Fruit fly (Drosophila melanogaster) whole organism, embryonic: ENCODE results near the gene AcCoAS.

Source experiments
- ATbp ChIP-seq: fragments of 200-800 bp; sonication (Bioruptor generic); optimal IDR thresholded peaks from 2 replicates; lab custom pipeline; 2017; ENCODE audit warnings: missing biosample characterization, mild to moderate bottlenecking, missing genetic modification characterization, missing genetic modification reagents
- Adf1 ChIP-seq: fragments of 200-800 bp; sonication (Bioruptor generic); IDR thresholded peaks from 2 replicates; pipeline ENCODE4 v1.3.6; 2022; ENCODE audit warnings: missing biosample characterization, missing genetic modification characterization
- Antp ChIP-seq: fragments of 200-800 bp; sonication (Bioruptor generic); optimal IDR thresholded peaks from 3 replicates; lab custom pipeline; 2016; ENCODE audit warnings: missing biosample characterization, missing genetic modification characterization
- Awh ChIP-seq: fragments of 200-800 bp; sonication (Bioruptor generic); IDR thresholded peaks from 2 replicates; pipeline ENCODE4, ENCODE4 v1.3.6; 2022; ENCODE audit warnings: missing biosample characterization, missing genetic modification characterization
- C15 ChIP-seq: fragments of 200-800 bp; sonication (Bioruptor generic); IDR thresholded peaks from 3 replicates; pipeline ENCODE4 v1.3.6; 2022; ENCODE audit warnings: missing biosample characterization, missing genetic modification characterization
- CG10147 ChIP-seq: fragments of 200-800 bp; sonication (Bioruptor generic); optimal IDR thresholded peaks from 2 replicates; lab custom pipeline; 2019; ENCODE audit warnings: missing biosample characterization, mild to moderate bottlenecking, missing genetic modification characterization, moderate library complexity
- CG1024 ChIP-seq: fragments of 200-800 bp; sonication (Bioruptor generic); IDR thresholded peaks from 2 replicates; pipeline ENCODE4 v1.3.6; 2022; ENCODE audit warnings: missing biosample characterization, missing genetic modification characterization
- CG10654 ChIP-seq: fragments of 200-800 bp; sonication (Bioruptor generic); optimal IDR thresholded peaks from 2 replicates; lab custom pipeline; 2016; ENCODE audit warnings: missing biosample characterization, missing genetic modification characterization
- CG11560 ChIP-seq: fragments of 200-800 bp; sonication (Bioruptor generic); IDR thresholded peaks from 3 replicates; pipeline ENCODE4 v1.3.6; 2022; ENCODE audit warnings: missing biosample characterization, missing genetic modification characterization
- CG12659 ChIP-seq: fragments of 200-800 bp; sonication (Bioruptor generic); optimal IDR thresholded peaks from 3 replicates; lab custom pipeline; 2017; ENCODE audit warnings: mild to moderate bottlenecking, missing biosample characterization, missing genetic modification reagents, missing genetic modification characterization
- CG13624 ChIP-seq: fragments of 200-800 bp; sonication (Bioruptor generic); optimal IDR thresholded peaks from 2 replicates; lab custom pipeline; 2016; ENCODE audit warnings: missing biosample characterization, missing genetic modification characterization
- CG14965 ChIP-seq: fragments of 200-800 bp; sonication (Bioruptor generic); optimal IDR thresholded peaks from 2 replicates; lab custom pipeline; 2016; ENCODE audit warnings: missing biosample characterization, missing genetic modification characterization, borderline replicate concordance
- CG15011 ChIP-seq: fragments of 200-800 bp; sonication (Bioruptor generic); optimal IDR thresholded peaks from 3 replicates; lab custom pipeline; 2018; ENCODE audit warnings: missing biosample characterization, mild to moderate bottlenecking, missing genetic modification characterization
- CG15514 ChIP-seq: fragments of 200-800 bp; sonication (Bioruptor generic); optimal IDR thresholded peaks from 3 replicates; lab custom pipeline; 2017; ENCODE audit warnings: missing biosample characterization, missing genetic modification characterization, mild to moderate bottlenecking, moderate library complexity, missing genetic modification reagents
- CG16779 ChIP-seq: fragments of 200-800 bp; sonication (Bioruptor generic); IDR thresholded peaks from 2 replicates; pipeline ENCODE4 v1.3.6; 2022; ENCODE audit warnings: missing biosample characterization, missing genetic modification characterization
- CG17186 ChIP-seq: fragments of 200-800 bp; sonication (Bioruptor generic); optimal IDR thresholded peaks from 3 replicates; lab custom pipeline; 2017; ENCODE audit warnings: missing biosample characterization, missing genetic modification reagents, missing genetic modification characterization
- CG30431 ChIP-seq: fragments of 200-800 bp; sonication (Bioruptor generic); optimal IDR thresholded peaks from 2 replicates; lab custom pipeline; 2017; ENCODE audit warnings: missing biosample characterization, missing genetic modification characterization
- CG3065 ChIP-seq: fragments of 200-800 bp; sonication (Bioruptor generic); optimal IDR thresholded peaks from 2 replicates; lab custom pipeline; 2016; ENCODE audit warnings: missing biosample characterization, missing genetic modification characterization
- CG3281 ChIP-seq: fragments of 200-800 bp; sonication (Bioruptor generic); optimal IDR thresholded peaks from 3 replicates; lab custom pipeline; 2017; ENCODE audit warnings: missing biosample characterization, mild to moderate bottlenecking, missing genetic modification characterization
- CG34224 ChIP-seq: fragments of 200-800 bp; sonication (Bioruptor generic); IDR thresholded peaks from 3 replicates; pipeline ENCODE4 v1.3.6; 2022; ENCODE audit warnings: missing biosample characterization, missing genetic modification characterization; ENCODE audit not compliant: partially characterized antibody
- CG8388 ChIP-seq: fragments of 200-800 bp; sonication (Bioruptor generic); optimal IDR thresholded peaks from 2 replicates; lab custom pipeline; 2019; ENCODE audit warnings: missing biosample characterization, mild to moderate bottlenecking, missing genetic modification characterization, moderate library complexity
- CG8765 ChIP-seq: fragments of 200-800 bp; sonication (Bioruptor generic); IDR thresholded peaks from 2 replicates; pipeline ENCODE4 v1.3.6; 2022; ENCODE audit warnings: missing biosample characterization, missing genetic modification characterization
- Chrac-16 ChIP-seq: fragments of 200-800 bp; sonication (Bioruptor generic); optimal IDR thresholded peaks from 3 replicates; lab custom pipeline; 2016; ENCODE audit warnings: missing biosample characterization, missing genetic modification characterization
- D19B ChIP-seq: fragments of 200-800 bp; sonication (Bioruptor generic); optimal IDR thresholded peaks from 2 replicates; lab custom pipeline; 2017; ENCODE audit warnings: missing biosample characterization, mild to moderate bottlenecking, missing genetic modification characterization
- Dip2 ChIP-seq: fragments of 200-800 bp; sonication (Bioruptor generic); IDR thresholded peaks from 2 replicates; pipeline ENCODE4 v1.3.6; 2022; ENCODE audit warnings: missing biosample characterization, missing genetic modification characterization
- Eip74EF ChIP-seq, 2 experiments: fragments of 200-800 bp in 1 of 2; fragments of >200 bp in 1 of 2; sonication (Bioruptor generic) in 1 of 2; optimal IDR thresholded peaks; 2 replicates each; lab custom pipeline; 2017 to 2019; ENCODE audit warnings: missing biosample characterization in 2 of 2, missing genetic modification characterization in 2 of 2, mild to moderate bottlenecking in 1 of 2, moderate library complexity in 1 of 2
- Lhr ChIP-seq: fragments of 200-800 bp; sonication (Bioruptor generic); optimal IDR thresholded peaks from 3 replicates; lab custom pipeline; 2017; ENCODE audit warnings: mild to moderate bottlenecking, missing biosample characterization, missing genetic modification reagents, missing genetic modification characterization
- Pdp1 ChIP-seq, 2 experiments: fragments of 200-800 bp; sonication (Bioruptor generic); optimal IDR thresholded peaks; 3 replicates each; lab custom pipeline; 2016; ENCODE audit warnings: missing biosample characterization in 2 of 2, missing genetic modification characterization in 2 of 2, mild to moderate bottlenecking in 1 of 2, moderate library complexity in 1 of 2
- Poxn ChIP-seq: fragments of 200-800 bp; sonication (Bioruptor generic); IDR thresholded peaks from 2 replicates; pipeline ENCODE4 v1.3.6; 2022; ENCODE audit warnings: missing biosample characterization, missing genetic modification characterization
- Side ChIP-seq: fragments of 200-800 bp; sonication (Bioruptor generic); optimal IDR thresholded peaks from 2 replicates; lab custom pipeline; 2016; ENCODE audit warnings: missing biosample characterization, missing genetic modification characterization
- Sin3A ChIP-seq: fragments of >200 bp; optimal IDR thresholded peaks from 2 replicates; lab custom pipeline; 2018
- Sox100B ChIP-seq: fragments of 200-800 bp; sonication (Bioruptor generic); optimal IDR thresholded peaks from 3 replicates; lab custom pipeline; 2018; ENCODE audit warnings: missing biosample characterization, mild to moderate bottlenecking, missing genetic modification characterization
- Sox102F ChIP-seq: fragments of 200-800 bp; sonication (Bioruptor generic); optimal IDR thresholded peaks from 2 replicates; lab custom pipeline; 2018; ENCODE audit warnings: missing biosample characterization, mild to moderate bottlenecking, missing genetic modification characterization, moderate library complexity
- amos ChIP-seq: fragments of 200-800 bp; sonication (Bioruptor generic); IDR thresholded peaks from 2 replicates; pipeline ENCODE4 v1.3.6; 2022; ENCODE audit warnings: missing biosample characterization, missing genetic modification characterization; ENCODE audit not compliant: partially characterized antibody
- dan ChIP-seq: fragments of 200-800 bp; sonication (Bioruptor generic); IDR thresholded peaks from 2 replicates; pipeline ENCODE4 v1.3.6; 2022; ENCODE audit warnings: missing biosample characterization, missing genetic modification characterization
- esg ChIP-seq: fragments of 200-800 bp; sonication (Bioruptor generic); conservative IDR thresholded peaks from 2 replicates; pipeline ENCODE4 v1.3.6; 2022; ENCODE audit warnings: missing biosample characterization, missing genetic modification characterization
- eyg ChIP-seq: fragments of 200-800 bp; sonication (Bioruptor generic); optimal IDR thresholded peaks from 3 replicates; lab custom pipeline; 2016; ENCODE audit warnings: missing biosample characterization, missing genetic modification characterization
- gsb ChIP-seq: fragments of 200-800 bp; sonication (Bioruptor generic); IDR thresholded peaks from 2 replicates; pipeline ENCODE4 v1.3.6; 2022; ENCODE audit warnings: missing biosample characterization, missing genetic modification characterization
- hth ChIP-seq: fragments of >200 bp; optimal IDR thresholded peaks from 2 replicates; lab custom pipeline; 2017; ENCODE audit warnings: inconsistent platforms
- ken ChIP-seq: fragments of 200-800 bp; sonication (Bioruptor generic); IDR thresholded peaks from 3 replicates; pipeline ENCODE4 v1.3.6; 2022; ENCODE audit warnings: missing biosample characterization, missing genetic modification characterization
- lab ChIP-seq: fragments of 200-800 bp; sonication (Bioruptor generic); optimal IDR thresholded peaks from 3 replicates; lab custom pipeline; 2017; ENCODE audit warnings: missing biosample characterization, missing genetic modification characterization, mild to moderate bottlenecking, moderate library complexity, missing genetic modification reagents
- p53 ChIP-seq: fragments of 200-800 bp; sonication (Bioruptor generic); optimal IDR thresholded peaks from 2 replicates; lab custom pipeline; 2016; ENCODE audit warnings: missing biosample characterization, missing genetic modification characterization
- pita ChIP-seq: fragments of 200-800 bp; sonication (Bioruptor generic); optimal IDR thresholded peaks from 2 replicates; lab custom pipeline; 2017; ENCODE audit warnings: missing biosample characterization, mild to moderate bottlenecking, missing genetic modification characterization
- slbo ChIP-seq: fragments of 200-800 bp; sonication (Bioruptor generic); IDR thresholded peaks from 2 replicates; pipeline ENCODE4 v1.3.6; 2022; ENCODE audit warnings: missing biosample characterization, missing genetic modification characterization
- tgo ChIP-seq: fragments of 200-800 bp; sonication (Bioruptor generic); IDR thresholded peaks from 3 replicates; pipeline ENCODE4 v1.3.6; 2022; ENCODE audit warnings: missing biosample characterization, missing genetic modification characterization
- tio ChIP-seq: fragments of 200-800 bp; sonication (Bioruptor generic); optimal IDR thresholded peaks from 2 replicates; lab custom pipeline; 2017; ENCODE audit warnings: missing biosample characterization, missing genetic modification characterization, inconsistent platforms
- trh ChIP-seq: fragments of 200-800 bp; sonication (Bioruptor generic); optimal IDR thresholded peaks from 2 replicates; lab custom pipeline; 2016; ENCODE audit warnings: missing biosample characterization, missing genetic modification characterization
- vfl ChIP-seq: fragments of 200-800 bp; sonication (Bioruptor generic); optimal IDR thresholded peaks from 2 replicates; lab custom pipeline; 2016; ENCODE audit warnings: missing biosample characterization, missing genetic modification characterization
- vvl ChIP-seq: fragments of 200-800 bp; sonication (Bioruptor generic); IDR thresholded peaks from 2 replicates; pipeline ENCODE4 v1.3.6; 2022; ENCODE audit warnings: missing biosample characterization, missing genetic modification characterization
- zfh1 ChIP-seq: fragments of 200-800 bp; sonication (Bioruptor generic); IDR thresholded peaks from 3 replicates; pipeline ENCODE4 v1.3.6; 2022; ENCODE audit warnings: missing biosample characterization, missing genetic modification characterization

AcCoAS gene

dm6 chr3L:21285639-21286338 lies 5.7 kb upstream of the AcCoAS start, which contains the start of the genes CG12974 and pzg (continued):
- TF ChIP-seq Antp: peak; percentile 55
- TF ChIP-seq CG14965 (GFP tag; lab: Kevin White, UChicago): no peak
- TF ChIP-seq ATbp: peak; percentile 55
- peak; percentile 59 for TF ChIP-seq Sox100B (GFP tag; lab: Kevin White, UChicago)
- TF ChIP-seq hth: no peak
- TF ChIP-seq CG11560 (tag; lab: Robert Waterston, UW): peak; percentile 65; the same call in 2 of the 3 replicates
- peak; percentile 61 for TF ChIP-seq CG17186 (GFP tag; lab: Kevin White, UChicago)
- TF ChIP-seq eyg (GFP tag; lab: Kevin White, UChicago): peak; percentile 57
- TF ChIP-seq CG16779: no peak
- TF ChIP-seq ken (GFP tag; lab: Robert Waterston, UW): peak; percentile 90
- TF ChIP-seq CG15011 (GFP tag; lab: Kevin White, UChicago): peak; percentile 63
- TF ChIP-seq dan (GFP tag; lab: Robert Waterston, UW): peak; percentile 66; the same call in 1 of the 2 replicates
- peak; percentile 88 for TF ChIP-seq slbo (GFP tag; lab: Robert Waterston, UW)
- 0 out of 2 replicates have a peak, but pooled peaks have one; percentile 37 for TF ChIP-seq Poxn (GFP tag; lab: Robert Waterston, UW)
- peak; percentile 3 for TF ChIP-seq CG8388 (GFP tag; lab: Kevin White, UChicago)
- TF ChIP-seq zfh1 (GFP tag; lab: Robert Waterston, UW): peak; percentile 78
- TF ChIP-seq Dip2: peak; percentile 62
- peak in 1 of 2 experiments; percentile 5 for TF ChIP-seq Eip74EF (GFP tag; optimal IDR thresholded peaks at IDR 0.05; lab: Kevin White, UChicago)
- peak; percentile 93 for TF ChIP-seq CG12659 (GFP tag; lab: Kevin White, UChicago)
- TF ChIP-seq C15 (GFP tag; lab: Robert Waterston, UW): no peak
- peak; percentile 73 for TF ChIP-seq Chrac-16 (GFP tag; lab: Kevin White, UChicago)
- peak; percentile 48 for TF ChIP-seq Side (GFP tag; lab: Kevin White, UChicago)
- peak; percentile 64 for TF ChIP-seq CG30431 (GFP tag; lab: Kevin White, UChicago)
- peak; percentile 70 for TF ChIP-seq gsb (GFP tag; lab: Robert Waterston, UW)
- TF ChIP-seq esg (GFP tag; lab: Robert Waterston, UW): peak; percentile 85
- peak; percentile 35 for TF ChIP-seq CG3065 (GFP tag; lab: Kevin White, UChicago)
- TF ChIP-seq CG1024: no peak
- peak; percentile 83 for TF ChIP-seq vvl (GFP tag; lab: Robert Waterston, UW)
- TF ChIP-seq D19B (GFP tag; lab: Kevin White, UChicago): peak; percentile 42
- TF ChIP-seq amos: peak; percentile 66; the same call in 1 of the 2 replicates
- TF ChIP-seq CG10654: peak; percentile 67
- TF ChIP-seq Lhr (GFP tag; lab: Kevin White, UChicago): peak; percentile 85
- no peak for TF ChIP-seq tio (GFP tag; lab: Kevin White, UChicago)
- peak; percentile 81 for TF ChIP-seq CG10147 (GFP tag; lab: Kevin White, UChicago)
- peak; percentile 90 for TF ChIP-seq Sin3A (lab: Kevin White, UChicago)
- peak; percentile 41 for TF ChIP-seq trh (GFP tag; lab: Kevin White, UChicago)
- TF ChIP-seq Awh: peak; percentile 21; the same call in 1 of the 2 replicates
- TF ChIP-seq CG13624 (GFP tag; lab: Kevin White, UChicago): peak; percentile 69
- TF ChIP-seq CG3281: peak; percentile 74
- TF ChIP-seq tgo (GFP tag; lab: Robert Waterston, UW): peak; percentile 86
- peak; percentile 54 for TF ChIP-seq Adf1 (GFP tag; lab: Robert Waterston, UW)
- peak; percentile 68 for TF ChIP-seq lab (GFP tag; lab: Kevin White, UChicago)
- TF ChIP-seq CG15514: peak; percentile 65
- TF ChIP-seq CG34224 (GFP tag; lab: Robert Waterston, UW): peak; percentile 69; the same call in 1 of the 3 replicates
- TF ChIP-seq vfl (GFP tag; lab: Kevin White, UChicago): peak; percentile 49
- TF ChIP-seq p53 (GFP tag; lab: Kevin White, UChicago): no peak
- peak; percentile 61 to 72 for TF ChIP-seq Pdp1 (GFP tag; optimal IDR thresholded peaks at IDR 0.05; lab: Kevin White, UChicago)
- peak; percentile 86 for TF ChIP-seq CG8765
- TF ChIP-seq Sox102F (GFP tag; lab: Kevin White, UChicago): peak; percentile 90
- no peak for TF ChIP-seq pita (GFP tag; lab: Kevin White, UChicago)
